Fruit fly (Drosophila melanogaster): ENCODE measurements around the gene jus.

jus gene

dm6 chr3R:29222891-29223842, 28.4 kb upstream of the jus start, which contains the start of the genes Cisd2 and Brd8:
Gene Cisd2, minus strand, starts transcription at chr3R:29223428.
Gene Brd8, plus strand, starts transcription at chr3R:29223485.
- TF ChIP-seq br (GFP tag; optimal IDR thresholded peaks at IDR 0.05): no peak
- TF ChIP-seq Myc (optimal IDR thresholded peaks at IDR 0.05): peak; percentile 7

- TF ChIP-seq dsf (GFP tag; optimal IDR thresholded peaks at IDR 0.05; ENCODE audit: borderline replicate concordance): no peak
- no peak for TF ChIP-seq jim (GFP tag; optimal IDR thresholded peaks at IDR 0.05)
- no peak for TF ChIP-seq usp (GFP tag; optimal IDR thresholded peaks at IDR 0.05)
- TF ChIP-seq pan (optimal IDR thresholded peaks at IDR 0.05): no peak
- no peak for TF ChIP-seq Hr78 (GFP tag; optimal IDR thresholded peaks at IDR 0.05)
- no peak for TF ChIP-seq Jra (GFP tag; optimal IDR thresholded peaks at IDR 0.05)
- TF ChIP-seq br (GFP tag; optimal IDR thresholded peaks at IDR 0.05): no peak
- TF ChIP-seq lola (GFP tag; optimal IDR thresholded peaks at IDR 0.05): no peak
- no peak for TF ChIP-seq GATAd (GFP tag; optimal IDR thresholded peaks at IDR 0.05)
- no peak for TF ChIP-seq rgr (GFP tag; optimal IDR thresholded peaks at IDR 0.05)
- TF ChIP-seq OdsH (GFP tag; optimal IDR thresholded peaks at IDR 0.05): no peak
- TF ChIP-seq CG32264 (GFP tag; optimal IDR thresholded peaks at IDR 0.05): no peak
Observed at dm6 chr3R:29221168-29221567, 26.4 kb upstream of the jus start.

- TF ChIP-seq tai (GFP tag; optimal IDR thresholded peaks at IDR 0.05): no peak
- no peak for TF ChIP-seq Sp1 (GFP tag; optimal IDR thresholded peaks at IDR 0.05)
- no peak for TF ChIP-seq dsf (GFP tag; optimal IDR thresholded peaks at IDR 0.05; ENCODE audit: borderline replicate concordance)
- TF ChIP-seq lola (GFP tag; optimal IDR thresholded peaks at IDR 0.05): no peak
- no peak for TF ChIP-seq fru (GFP tag; optimal IDR thresholded peaks at IDR 0.05)
- TF ChIP-seq Dif (GFP tag; optimal IDR thresholded peaks at IDR 0.05; ENCODE audit: partially characterized antibody): no peak
- TF ChIP-seq Mio (GFP tag; optimal IDR thresholded peaks at IDR 0.05): no peak
- no peak for TF ChIP-seq Hr83 (GFP tag; optimal IDR thresholded peaks at IDR 0.05; ENCODE audit: poor library complexity, severe bottlenecking)
- no peak for TF ChIP-seq pan (optimal IDR thresholded peaks at IDR 0.05)
- no peak for TF ChIP-seq Jra (GFP tag; optimal IDR thresholded peaks at IDR 0.05)
- TF ChIP-seq brk (GFP tag; optimal IDR thresholded peaks at IDR 0.05): no peak
- TF ChIP-seq h (GFP tag; optimal IDR thresholded peaks at IDR 0.05): no peak
- no peak for TF ChIP-seq Vsx2 (GFP tag; optimal IDR thresholded peaks at IDR 0.05; ENCODE audit: partially characterized antibody)
- no peak for TF ChIP-seq dl (GFP tag; optimal IDR thresholded peaks at IDR 0.05; ENCODE audit: insufficient read depth in 1 of 2, partially characterized antibody in 2 of 2)
- no peak for TF ChIP-seq woc (GFP tag; optimal IDR thresholded peaks at IDR 0.05)
- TF ChIP-seq GATAd (GFP tag; optimal IDR thresholded peaks at IDR 0.05): no peak
- no peak for TF ChIP-seq sage (GFP tag; optimal IDR thresholded peaks at IDR 0.05)
- no peak for TF ChIP-seq Myc (optimal IDR thresholded peaks at IDR 0.05)
Observed at dm6 chr3R:29220585-29220984, 25.8 kb upstream of the jus start.

- TF ChIP-seq h (GFP tag; optimal IDR thresholded peaks at IDR 0.05): peak; percentile 91
- peak; percentile 50 for TF ChIP-seq Myc (optimal IDR thresholded peaks at IDR 0.05)
- no peak for TF ChIP-seq brk (GFP tag; optimal IDR thresholded peaks at IDR 0.05)
- TF ChIP-seq Vsx2 (GFP tag; optimal IDR thresholded peaks at IDR 0.05; ENCODE audit: partially characterized antibody): no peak
- TF ChIP-seq CrebA (GFP tag; optimal IDR thresholded peaks at IDR 0.05; ENCODE audit: borderline replicate concordance): no peak
- peak; percentile 93 for TF ChIP-seq Hr83 (GFP tag; optimal IDR thresholded peaks at IDR 0.05; ENCODE audit: poor library complexity, severe bottlenecking)
- no peak for TF ChIP-seq Dfd (GFP tag; optimal IDR thresholded peaks at IDR 0.05)
- TF ChIP-seq rgr (GFP tag; optimal IDR thresholded peaks at IDR 0.05): peak; percentile 95
- TF ChIP-seq Mio (GFP tag; optimal IDR thresholded peaks at IDR 0.05): peak; percentile 83
- TF ChIP-seq fru (GFP tag; optimal IDR thresholded peaks at IDR 0.05): peak; percentile 86
- TF ChIP-seq sage (GFP tag; optimal IDR thresholded peaks at IDR 0.05): peak; percentile 46
- no peak for TF ChIP-seq Abd-B (GFP tag; optimal IDR thresholded peaks at IDR 0.05)
- TF ChIP-seq CG9705 (GFP tag; optimal IDR thresholded peaks at IDR 0.05): peak; percentile 97
- TF ChIP-seq foxo (GFP tag; optimal IDR thresholded peaks at IDR 0.05): peak; percentile 61 to 87
- no peak for TF ChIP-seq woc (GFP tag; optimal IDR thresholded peaks at IDR 0.05)
- TF ChIP-seq lola (GFP tag; optimal IDR thresholded peaks at IDR 0.05): no peak
- no peak for TF ChIP-seq Hr78 (GFP tag; optimal IDR thresholded peaks at IDR 0.05)
- peak; percentile 96 for TF ChIP-seq dmrt93B (GFP tag; optimal IDR thresholded peaks at IDR 0.05)
- TF ChIP-seq GATAd (GFP tag; optimal IDR thresholded peaks at IDR 0.05): peak; percentile 14
- no peak for TF ChIP-seq N (GFP tag; optimal IDR thresholded peaks at IDR 0.05)
- no peak for TF ChIP-seq Hnf4 (GFP tag; optimal IDR thresholded peaks at IDR 0.05)
- no peak for TF ChIP-seq Rel (GFP tag; optimal IDR thresholded peaks at IDR 0.05)
- peak; percentile 71 for TF ChIP-seq Rel (tag; optimal IDR thresholded peaks at IDR 0.05)
- peak; percentile 78 for TF ChIP-seq CG32264 (GFP tag; optimal IDR thresholded peaks at IDR 0.05)
- peak; percentile 80 for TF ChIP-seq psq (GFP tag; optimal IDR thresholded peaks at IDR 0.05)
- TF ChIP-seq HLH106 (tag; optimal IDR thresholded peaks at IDR 0.05): peak; percentile 88
- TF ChIP-seq ey (GFP tag; optimal IDR thresholded peaks at IDR 0.05): peak; percentile 77
- peak; percentile 90 for TF ChIP-seq OdsH (GFP tag; optimal IDR thresholded peaks at IDR 0.05)
- TF ChIP-seq dl (GFP tag; optimal IDR thresholded peaks at IDR 0.05; ENCODE audit: insufficient read depth in 1 of 2, partially characterized antibody in 2 of 2): no peak
- no peak for TF ChIP-seq tai (GFP tag; optimal IDR thresholded peaks at IDR 0.05)
- no peak for TF ChIP-seq Jra (GFP tag; optimal IDR thresholded peaks at IDR 0.05)
- no peak for TF ChIP-seq usp (GFP tag; optimal IDR thresholded peaks at IDR 0.05)
- TF ChIP-seq dsf (GFP tag; optimal IDR thresholded peaks at IDR 0.05; ENCODE audit: borderline replicate concordance): no peak
- TF ChIP-seq Dif (GFP tag; optimal IDR thresholded peaks at IDR 0.05; ENCODE audit: partially characterized antibody): peak; percentile 38
Observed at dm6 chr3R:29219948-29220347, 25.2 kb upstream of the jus start, which contains the start of gene eEF1gamma. Gene eEF1gamma, plus strand, starts transcription at chr3R:29220172.

All from whole organism, wandering third instar larva.